Worm (Caenorhabditis elegans): ENCODE data around the gene gcy-8.
A peak's percentile ranks its signal among the peaks of the same experiment; 100 is the strongest.

gcy-8 gene

ce11 chrIV:7957504-7957903 lies 29.6 kb downstream of the gcy-8 start, which contains the start of gene frpr-10:
TSS of gene frpr-10 (plus strand) at chrIV:7957804.
- TF ChIP-seq irx-1 (tag; optimal IDR thresholded peaks at IDR 0.05), result no peak
- TF ChIP-seq ceh-90 (tag; optimal IDR thresholded peaks at IDR 0.05), result no peak

ce11 chrIV:7958092-7958491 lies 30.1 kb downstream of the gcy-8 start:
- TF ChIP-seq fkh-4 (tag; optimal IDR thresholded peaks at IDR 0.05; ENCODE audit: borderline replicate concordance) (no peak), ets-5 (GFP tag; IDR thresholded peaks at IDR 0.05) (no peak), snpc-4 (tag; optimal IDR thresholded peaks at IDR 0.05) (no peak), zip-4 (GFP tag; optimal IDR thresholded peaks at IDR 0.05) (no peak), dpl-1 (GFP tag; optimal IDR thresholded peaks at IDR 0.05) (no peak), aha-1 (tag; optimal IDR thresholded peaks at IDR 0.05) (no peak), lin-13 (GFP tag; optimal IDR thresholded peaks at IDR 0.05) (no peak), ces-1 (GFP tag; optimal IDR thresholded peaks at IDR 0.05) (no peak), C16A3.4 (tag; optimal IDR thresholded peaks at IDR 0.05) (no peak), sptf-1 (tag; optimal IDR thresholded peaks at IDR 0.05) (no peak), nhr-47 (tag; optimal IDR thresholded peaks at IDR 0.05) (no peak), swsn-7 (tag; optimal IDR thresholded peaks at IDR 0.05) (no peak), nhr-77 (tag; optimal IDR thresholded peaks at IDR 0.05) (no peak)

DNA sequence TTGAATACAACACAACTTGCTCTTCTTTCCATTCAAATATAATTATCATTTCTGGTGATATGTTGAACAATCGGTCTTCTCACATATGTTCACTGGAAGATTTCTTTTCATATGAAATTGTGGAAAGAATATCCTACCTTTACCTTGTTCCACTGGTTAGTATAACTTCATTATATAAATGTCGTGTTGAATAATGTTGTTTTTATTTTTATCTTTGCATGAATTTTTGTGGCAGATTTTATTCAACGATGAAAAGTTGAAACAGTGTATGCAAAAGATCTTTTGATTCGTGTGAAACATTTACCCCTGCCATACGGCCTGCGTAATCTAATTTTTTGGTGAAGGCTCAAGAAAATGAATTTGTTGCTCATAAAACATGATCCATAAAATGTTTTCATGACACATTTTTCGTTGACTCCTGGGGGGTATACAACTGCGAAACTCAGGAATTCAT lies 34.0 kb downstream of the gcy-8 start:
- no peak for TF ChIP-seq grh-1 (GFP tag; IDR thresholded peaks at IDR 0.05)
- TF ChIP-seq lin-35 (GFP tag; optimal IDR thresholded peaks at IDR 0.05), result no peak
- TF ChIP-seq hpl-2 (GFP tag; optimal IDR thresholded peaks at IDR 0.05), result no peak
- TF ChIP-seq blmp-1 (tag; optimal IDR thresholded peaks at IDR 0.05), result no peak
- no peak for TF ChIP-seq sup-37 (GFP tag; optimal IDR thresholded peaks at IDR 0.05)

ce11 chrIV:7967006-7967405 lies 39.1 kb downstream of the gcy-8 start, which contains the start of gene F57H12.5:
TSS of gene F57H12.5 (plus strand) at chrIV:7967306.
- no peak for TF ChIP-seq Y116A8C.19 (tag; optimal IDR thresholded peaks at IDR 0.05; ENCODE audit: borderline replicate concordance)
- TF ChIP-seq nhr-19 (GFP tag; conservative IDR thresholded peaks at IDR 0.05), result no peak
- TF ChIP-seq C16A3.4 (tag; optimal IDR thresholded peaks at IDR 0.05), result no peak
- no peak for TF ChIP-seq lin-14 (GFP tag; optimal IDR thresholded peaks at IDR 0.05)
- TF ChIP-seq elt-2 (tag; optimal IDR thresholded peaks at IDR 0.05), result no peak
- TF ChIP-seq pqm-1 (tag; optimal IDR thresholded peaks at IDR 0.05), result no peak
- TF ChIP-seq snpc-4 (tag; optimal IDR thresholded peaks at IDR 0.05), result no peak
- no peak for TF ChIP-seq nhr-47 (tag; optimal IDR thresholded peaks at IDR 0.05)
- no peak for TF ChIP-seq fkh-4 (tag; optimal IDR thresholded peaks at IDR 0.05; ENCODE audit: borderline replicate concordance)
- TF ChIP-seq nhr-237 (tag; optimal IDR thresholded peaks at IDR 0.05), result no peak
- TF ChIP-seq ceh-88 (GFP tag; IDR thresholded peaks at IDR 0.05), result no peak
- TF ChIP-seq sup-37 (GFP tag; optimal IDR thresholded peaks at IDR 0.05), result no peak

DNA sequence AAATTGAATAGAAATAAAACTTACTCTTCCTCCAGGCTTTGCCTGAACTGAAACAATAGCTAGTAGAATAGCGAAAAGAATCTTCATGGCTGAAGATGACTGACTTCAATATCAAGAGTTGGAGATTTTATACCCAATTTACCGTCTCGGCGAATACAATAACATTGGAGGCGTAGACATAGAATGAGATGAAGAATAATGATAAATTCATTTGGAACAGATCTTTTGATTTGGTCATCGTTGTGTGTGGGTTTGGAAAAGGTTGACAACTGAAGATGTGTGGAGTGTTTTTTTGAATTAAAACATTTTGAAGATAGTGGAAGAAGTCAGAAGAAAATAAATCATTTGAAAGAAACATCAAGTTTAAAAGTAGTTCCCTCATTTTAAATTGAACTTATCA lies 48.3 kb downstream of the gcy-8 start, which contains the start of gene F57H12.6:
TSS of gene F57H12.6 (minus strand) at position 101 of the 400 bp plus-strand sequence.
- no peak for TF ChIP-seq tbx-2 (tag; optimal IDR thresholded peaks at IDR 0.05)
- TF ChIP-seq hpl-2 (GFP tag; optimal IDR thresholded peaks at IDR 0.05), result no peak
- no peak for TF ChIP-seq snpc-4 (tag; optimal IDR thresholded peaks at IDR 0.05)
- no peak for TF ChIP-seq elt-2 (tag; optimal IDR thresholded peaks at IDR 0.05)
- TF ChIP-seq xbp-1 (tag; optimal IDR thresholded peaks at IDR 0.05), result no peak
- no peak for TF ChIP-seq skn-1 (tag; optimal IDR thresholded peaks at IDR 0.05)
- no peak for TF ChIP-seq nhr-12 (tag; optimal IDR thresholded peaks at IDR 0.05)
- no peak for TF ChIP-seq lin-39 (tag; optimal IDR thresholded peaks at IDR 0.05)

ce11 chrIV:7977452-7977940 lies 49.5 kb downstream of the gcy-8 start, which contains the start of gene ora-1:
TSS of gene ora-1 (plus strand) at chrIV:7977890.
- TF ChIP-seq dpl-1 (GFP tag; optimal IDR thresholded peaks at IDR 0.05) (no peak), blmp-1 (tag; optimal IDR thresholded peaks at IDR 0.05) (peak; percentile 62)
